Fruit fly (Drosophila melanogaster): ENCODE data around the gene Sos.
A peak's percentile ranks its signal among the peaks of the same experiment; 100 is the strongest.

Gene Sos

DNA sequence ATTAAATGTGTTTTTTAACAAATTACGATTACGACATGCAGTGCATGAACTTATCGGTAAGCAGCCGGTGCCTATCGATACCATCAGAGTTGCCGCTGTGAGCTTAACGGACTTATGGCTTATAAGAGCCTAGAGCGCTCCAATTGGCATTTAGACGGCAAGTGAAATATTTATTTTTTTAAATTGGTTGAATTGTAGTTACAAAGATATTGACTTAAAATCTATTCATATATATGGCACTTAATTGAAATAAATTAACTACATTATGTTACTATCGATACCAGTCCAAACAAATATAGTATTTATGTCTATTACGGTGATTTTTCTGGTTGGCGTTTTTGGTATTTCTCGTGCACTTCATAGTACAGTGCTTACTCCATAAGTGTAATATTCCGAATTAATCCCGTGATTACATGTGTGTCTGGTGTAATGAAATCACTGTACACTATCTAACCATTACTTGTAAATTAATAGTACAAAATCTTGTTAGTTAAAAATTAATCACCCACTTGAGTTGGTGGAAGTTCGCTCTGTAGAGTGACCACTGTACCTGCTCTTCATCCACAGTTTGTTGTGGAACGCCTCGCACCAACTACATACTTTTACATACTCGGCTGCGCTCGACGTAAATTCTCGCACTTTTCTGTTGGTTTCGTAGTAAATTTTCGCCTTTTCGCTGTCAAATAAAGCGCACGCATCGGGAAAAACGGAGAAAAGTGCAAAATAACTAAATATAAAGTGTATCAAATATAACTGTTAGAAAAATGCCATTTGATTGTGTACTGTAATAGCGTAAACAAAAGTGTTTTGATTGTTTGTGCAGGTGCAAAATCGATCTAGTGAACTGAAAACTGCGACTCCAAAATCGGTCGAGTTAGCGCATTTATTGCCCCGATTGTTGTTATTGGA is 21.6 kb downstream of the Sos start, which contains the start of the genes mRpS23 and CenG1A (continued):
- peak; percentile 100 for TF ChIP-seq H15 (GFP tag; IDR thresholded peaks at IDR 0.05)
- TF ChIP-seq Doc2 (GFP tag; IDR thresholded peaks at IDR 0.05), result peak; percentile 99
- TF ChIP-seq Nf-YB (GFP tag; optimal IDR thresholded peaks at IDR 0.05), result peak; percentile 92
- TF ChIP-seq Hr78 (GFP tag; optimal IDR thresholded peaks at IDR 0.05), result peak in 1 of 2 experiments; percentile 97
- no peak for TF ChIP-seq usp (GFP tag; optimal IDR thresholded peaks at IDR 0.05)
- peak; percentile 99 for TF ChIP-seq CG3407 (GFP tag; optimal IDR thresholded peaks at IDR 0.05)
- peak; percentile 100 for TF ChIP-seq CG1529 (GFP tag; optimal IDR thresholded peaks at IDR 0.05)
- TF ChIP-seq CG7271 (tag; optimal IDR thresholded peaks at IDR 0.05), result peak; percentile 99
- TF ChIP-seq pan (optimal IDR thresholded peaks at IDR 0.05), result no peak
- TF ChIP-seq pan (GFP tag; optimal IDR thresholded peaks at IDR 0.05 in 1 of 2, IDR thresholded peaks at IDR 0.05 in 1 of 2), result peak in 1 of 2 experiments; percentile 100
- peak; percentile 100 for TF ChIP-seq salm (tag; optimal IDR thresholded peaks at IDR 0.05)
- TF ChIP-seq CG10274 (GFP tag; optimal IDR thresholded peaks at IDR 0.05), result peak; percentile 97
- peak; percentile 100 for TF ChIP-seq Drgx (GFP tag; IDR thresholded peaks at IDR 0.05)
- TF ChIP-seq B-H1 (GFP tag; IDR thresholded peaks at IDR 0.05), result peak; percentile 100
- peak; percentile 100 for TF ChIP-seq Hr3 (GFP tag; optimal IDR thresholded peaks at IDR 0.05)
- peak; percentile 100 for TF ChIP-seq CG12769 (tag; optimal IDR thresholded peaks at IDR 0.05)
- peak; percentile 100 for TF ChIP-seq PHDP (tag; optimal IDR thresholded peaks at IDR 0.05)
- TF ChIP-seq CG2875 (GFP tag; optimal IDR thresholded peaks at IDR 0.05), result peak; percentile 100
- peak; percentile 100 for TF ChIP-seq wdn (GFP tag; IDR thresholded peaks at IDR 0.05)
- TF ChIP-seq twi (tag; optimal IDR thresholded peaks at IDR 0.05), result peak; percentile 98
- peak; percentile 100 for TF ChIP-seq fu2 (GFP tag; optimal IDR thresholded peaks at IDR 0.05)
- peak; percentile 100 for TF ChIP-seq CG17568 (GFP tag; optimal IDR thresholded peaks at IDR 0.05)
- peak; percentile 100 for TF ChIP-seq mirr (GFP tag; optimal IDR thresholded peaks at IDR 0.05)
- TF ChIP-seq dati (GFP tag; IDR thresholded peaks at IDR 0.05), result peak; percentile 100
- peak; percentile 93 for TF ChIP-seq CG14965 (GFP tag; optimal IDR thresholded peaks at IDR 0.05; ENCODE audit: borderline replicate concordance)
- TF ChIP-seq CG18764 (GFP tag; optimal IDR thresholded peaks at IDR 0.05), result peak; percentile 99
- TF ChIP-seq CG8290 (GFP tag; optimal IDR thresholded peaks at IDR 0.05), result peak; percentile 99
- peak; percentile 98 to 100 for TF ChIP-seq CG8290 (tag; optimal IDR thresholded peaks at IDR 0.05)
- peak; percentile 94 for TF ChIP-seq CG15073 (GFP tag; optimal IDR thresholded peaks at IDR 0.05)
- TF ChIP-seq CG7786 (GFP tag; optimal IDR thresholded peaks at IDR 0.05), result peak; percentile 100
- TF ChIP-seq row (GFP tag; IDR thresholded peaks at IDR 0.05), result peak; percentile 100
- TF ChIP-seq klu (GFP tag; IDR thresholded peaks at IDR 0.05), result peak; percentile 99
- TF ChIP-seq Ssrp (tag; optimal IDR thresholded peaks at IDR 0.05), result peak; percentile 100
- TF ChIP-seq ttk (GFP tag; IDR thresholded peaks at IDR 0.05), result peak; percentile 100
- peak; percentile 100 for TF ChIP-seq Bteb2 (GFP tag; optimal IDR thresholded peaks at IDR 0.05)
- TF ChIP-seq dm (GFP tag; optimal IDR thresholded peaks at IDR 0.05), result peak; percentile 99
- peak; percentile 99 for TF ChIP-seq CG11723 (GFP tag; optimal IDR thresholded peaks at IDR 0.05)
- TF ChIP-seq ham (GFP tag; IDR thresholded peaks at IDR 0.05), result peak; percentile 100
- TF ChIP-seq CkIIα-i1 (GFP tag; IDR thresholded peaks at IDR 0.05), result peak; percentile 99
- TF ChIP-seq Sry-δ (GFP tag; optimal IDR thresholded peaks at IDR 0.05), result peak; percentile 87
- peak; percentile 99 for TF ChIP-seq CG10543 (GFP tag; optimal IDR thresholded peaks at IDR 0.05)
- peak; percentile 95 for TF ChIP-seq CG4360 (GFP tag; IDR thresholded peaks at IDR 0.05)
- peak; percentile 100 for TF ChIP-seq sens-2 (GFP tag; IDR thresholded peaks at IDR 0.05)
- peak; percentile 100 for TF ChIP-seq pum (GFP tag; optimal IDR thresholded peaks at IDR 0.05)
- TF ChIP-seq emc (GFP tag; optimal IDR thresholded peaks at IDR 0.05), result peak; percentile 99
- peak; percentile 100 for TF ChIP-seq cas (GFP tag; IDR thresholded peaks at IDR 0.05)
- peak; percentile 95 for TF ChIP-seq CG17802 (tag; optimal IDR thresholded peaks at IDR 0.05)
- peak; percentile 100 for TF ChIP-seq Awh (GFP tag; IDR thresholded peaks at IDR 0.05)
- peak; percentile 82 for TF ChIP-seq CTCF (GFP tag; optimal IDR thresholded peaks at IDR 0.05)
- TF ChIP-seq CG18011 (GFP tag; optimal IDR thresholded peaks at IDR 0.05), result peak; percentile 94
